Fruit fly (Drosophila melanogaster) S2 (cell line): Measurements from ENCODE around the gene Chrac-14.

ENCODE experiments used
- CG8478 ChIP-seq: fragments of >200 bp; optimal IDR thresholded peaks from 2 replicates; lab custom pipeline; 2018
- CTCF ChIP-seq, 2 experiments: fragments of >200 bp; optimal IDR thresholded peaks; 2 replicates each; lab custom pipeline; 2018

dm6 chr2L:8464107-8464582, 26.9 kb downstream of the Chrac-14 start, which contains the start of gene prg:
- TF ChIP-seq CG8478 (lab: Kevin White, UChicago) (no peak), CTCF (optimal IDR thresholded peaks at IDR 0.05; lab: Kevin White, UChicago) (no peak)
